Fruit fly (Drosophila melanogaster) whole organism, prepupa: ENCODE results near the gene Tlk.
A peak's percentile ranks its signal among the peaks of the same experiment; 100 is the strongest.

Experiments used
- CG10669 ChIP-seq: fragments of 200-800 bp; sonication (Bioruptor generic); optimal IDR thresholded peaks from 3 replicates; lab custom pipeline; 2018; ENCODE audit warnings: missing biosample characterization, mild to moderate bottlenecking, missing genetic modification characterization, moderate library complexity
- CG11762 ChIP-seq: fragments of 200-800 bp; sonication (Bioruptor generic); optimal IDR thresholded peaks from 3 replicates; lab custom pipeline; 2016; ENCODE audit warnings: missing biosample characterization, missing genetic modification characterization; ENCODE audit not compliant: insufficient read depth
- CG11902 ChIP-seq: fragments of 200-800 bp; sonication (Bioruptor generic); optimal IDR thresholded peaks from 3 replicates; lab custom pipeline; 2016; ENCODE audit warnings: missing biosample characterization, missing genetic modification characterization
- CG15336 ChIP-seq: fragments of 200-800 bp; sonication (Bioruptor generic); IDR thresholded peaks from 2 replicates; pipeline ENCODE4 v1.3.6; 2022; ENCODE audit warnings: missing biosample characterization, missing genetic modification characterization
- CG16779 ChIP-seq: fragments of 200-800 bp; sonication (Bioruptor generic); optimal IDR thresholded peaks from 3 replicates; lab custom pipeline; 2017; ENCODE audit warnings: missing biosample characterization, mild to moderate bottlenecking, missing genetic modification characterization
- CG31627 ChIP-seq: fragments of 200-800 bp; sonication (Bioruptor generic); optimal IDR thresholded peaks from 3 replicates; lab custom pipeline; 2016; ENCODE audit warnings: missing biosample characterization, missing genetic modification characterization
- CG32006 ChIP-seq: fragments of 200-800 bp; sonication (Bioruptor generic); optimal IDR thresholded peaks from 3 replicates; lab custom pipeline; 2017; ENCODE audit warnings: missing biosample characterization, mild to moderate bottlenecking, missing genetic modification characterization
- CG4318 ChIP-seq: fragments of 200-800 bp; sonication (Bioruptor generic); optimal IDR thresholded peaks from 3 replicates; lab custom pipeline; 2017; ENCODE audit warnings: missing biosample characterization, mild to moderate bottlenecking, missing genetic modification characterization
- CG6163 ChIP-seq: fragments of 200-800 bp; sonication (Bioruptor generic); IDR thresholded peaks from 3 replicates; pipeline ENCODE4 v1.3.6; 2022; ENCODE audit warnings: missing biosample characterization, missing genetic modification characterization
- CG6276 ChIP-seq: fragments of 200-800 bp; sonication (Bioruptor generic); optimal IDR thresholded peaks from 2 replicates; lab custom pipeline; 2017; ENCODE audit warnings: missing biosample characterization, mild to moderate bottlenecking, missing genetic modification characterization
- CG6792 ChIP-seq: fragments of 200-800 bp; sonication (Bioruptor generic); optimal IDR thresholded peaks from 3 replicates; lab custom pipeline; 2016; ENCODE audit warnings: missing biosample characterization, missing genetic modification characterization
- CG6808 ChIP-seq: fragments of 200-800 bp; sonication (Bioruptor generic); optimal IDR thresholded peaks from 3 replicates; lab custom pipeline; 2017; ENCODE audit warnings: missing biosample characterization, missing genetic modification characterization, mild to moderate bottlenecking, moderate library complexity, missing genetic modification reagents
- CG6854 ChIP-seq: fragments of 200-800 bp; sonication (Bioruptor generic); optimal IDR thresholded peaks from 2 replicates; lab custom pipeline; 2017; ENCODE audit warnings: missing biosample characterization, mild to moderate bottlenecking, missing genetic modification characterization
- CG9139 ChIP-seq: fragments of 200-800 bp; sonication (Bioruptor generic); optimal IDR thresholded peaks from 3 replicates; lab custom pipeline; 2017; ENCODE audit warnings: missing biosample characterization, mild to moderate bottlenecking, missing genetic modification characterization
- Eip78C ChIP-seq: fragments of 200-800 bp; sonication (Bioruptor generic); peaks from one replicate; lab custom pipeline; 2016; ENCODE audit warnings: missing biosample characterization, missing genetic modification characterization
- Ets21C ChIP-seq: fragments of 200-800 bp; sonication (Bioruptor generic); optimal IDR thresholded peaks from 3 replicates; lab custom pipeline; 2016; ENCODE audit warnings: missing biosample characterization, missing genetic modification characterization
- Gug ChIP-seq: fragments of 200-800 bp; sonication (Bioruptor generic); IDR thresholded peaks from 2 replicates; pipeline ENCODE4 v1.3.6; 2022; ENCODE audit warnings: missing biosample characterization, missing genetic modification characterization
- Hr38 ChIP-seq: sonication (Bioruptor generic); optimal IDR thresholded peaks from 2 replicates; lab custom pipeline; 2016; ENCODE audit warnings: missing biosample characterization, missing genetic modification characterization
- Hr39 ChIP-seq: fragments of 200-800 bp; sonication (Bioruptor generic); optimal IDR thresholded peaks from 2 replicates; lab custom pipeline; 2016; ENCODE audit warnings: missing biosample characterization, missing genetic modification characterization
- Hr4 ChIP-seq: fragments of 200-800 bp; sonication (Bioruptor generic); optimal IDR thresholded peaks from 3 replicates; lab custom pipeline; 2016; ENCODE audit warnings: missing biosample characterization, missing genetic modification characterization
- Lpt ChIP-seq: fragments of 200-800 bp; sonication (Bioruptor generic); optimal IDR thresholded peaks from 3 replicates; lab custom pipeline; 2016; ENCODE audit warnings: missing biosample characterization, missing genetic modification characterization
- Met ChIP-seq: fragments of 200-800 bp; sonication (Bioruptor generic); optimal IDR thresholded peaks from 3 replicates; lab custom pipeline; 2016; ENCODE audit warnings: missing biosample characterization, missing genetic modification characterization
- Sox102F ChIP-seq: fragments of 200-800 bp; sonication (Bioruptor generic); optimal IDR thresholded peaks from 2 replicates; lab custom pipeline; 2016; ENCODE audit warnings: missing biosample characterization, mild to moderate bottlenecking, missing genetic modification characterization
- cyc ChIP-seq: fragments of 200-800 bp; sonication (Bioruptor generic); optimal IDR thresholded peaks from 3 replicates; lab custom pipeline; 2016; ENCODE audit warnings: missing biosample characterization, missing genetic modification characterization
- dac ChIP-seq: fragments of 200-800 bp; sonication (Bioruptor generic); optimal IDR thresholded peaks from 2 replicates; lab custom pipeline; 2017; ENCODE audit warnings: missing biosample characterization, mild to moderate bottlenecking, missing genetic modification characterization
- dsx ChIP-seq: fragments of 200-800 bp; optimal IDR thresholded peaks from 3 replicates; lab custom pipeline; 2019; ENCODE audit warnings: missing biosample characterization, mild to moderate bottlenecking, missing genetic modification characterization, moderate library complexity; ENCODE audit not compliant: poor library complexity, severe bottlenecking
- esn ChIP-seq: fragments of 200-800 bp; sonication (Bioruptor generic); optimal IDR thresholded peaks from 2 replicates; lab custom pipeline; 2016; ENCODE audit warnings: missing biosample characterization, mild to moderate bottlenecking, missing genetic modification characterization, moderate library complexity
- fkh ChIP-seq: fragments of 200-800 bp; sonication (Bioruptor generic); optimal IDR thresholded peaks from 3 replicates; lab custom pipeline; 2017; ENCODE audit warnings: missing biosample characterization, mild to moderate bottlenecking, missing genetic modification characterization, moderate library complexity
- lz ChIP-seq: fragments of 200-800 bp; sonication (Bioruptor generic); optimal IDR thresholded peaks from 3 replicates; lab custom pipeline; 2016; ENCODE audit warnings: missing biosample characterization, missing genetic modification characterization
- net ChIP-seq: fragments of 200-800 bp; sonication (Bioruptor generic); optimal IDR thresholded peaks from 3 replicates; lab custom pipeline; 2016; ENCODE audit warnings: missing biosample characterization, missing genetic modification characterization
- pdm3 ChIP-seq: fragments of 200-800 bp; sonication (Bioruptor generic); optimal IDR thresholded peaks from 3 replicates; lab custom pipeline; 2016; ENCODE audit warnings: missing biosample characterization, missing genetic modification characterization
- spab ChIP-seq: fragments of 200-800 bp; sonication (Bioruptor generic); optimal IDR thresholded peaks from 2 replicates; lab custom pipeline; 2017; ENCODE audit warnings: missing biosample characterization, mild to moderate bottlenecking, missing genetic modification characterization, missing genetic modification reagents
- ss ChIP-seq, 2 experiments: fragments of 200-800 bp; sonication (Bioruptor generic); optimal IDR thresholded peaks; 2 replicates in 1 of 2; 3 replicates in 1 of 2; lab custom pipeline; 2017 to 2018; ENCODE audit warnings: mild to moderate bottlenecking in 2 of 2, missing biosample characterization in 2 of 2, missing genetic modification characterization in 2 of 2, moderate library complexity in 1 of 2
- svp ChIP-seq: fragments of 200-800 bp; sonication (Bioruptor generic); peaks from one replicate; lab custom pipeline; 2016; ENCODE audit warnings: missing biosample characterization, missing genetic modification characterization
- vri ChIP-seq: fragments of 200-800 bp; sonication (Bioruptor generic); optimal IDR thresholded peaks from 3 replicates; lab custom pipeline; 2016; ENCODE audit warnings: missing biosample characterization, mild to moderate bottlenecking, missing genetic modification characterization

The Tlk gene

DNA sequence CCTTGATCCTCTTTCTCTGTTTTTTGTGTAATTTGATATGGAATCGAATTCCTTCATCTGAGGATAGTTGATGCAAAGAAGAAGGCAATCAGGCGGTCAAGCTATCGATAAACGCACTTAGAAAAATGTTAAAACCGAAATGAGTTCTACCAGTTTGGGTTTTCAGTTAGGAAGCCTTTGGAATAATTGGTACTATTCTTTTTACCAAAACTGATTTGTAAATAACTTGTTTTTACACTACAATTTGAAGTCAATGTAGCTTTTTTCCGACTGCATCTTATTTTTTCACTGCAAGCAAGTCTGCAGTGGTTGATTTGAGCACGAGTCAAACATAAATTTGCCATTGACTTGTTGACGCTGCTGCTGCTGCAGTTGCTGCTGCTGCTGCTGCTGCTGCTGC is 112.0 kb downstream of the Tlk start (continued):
- TF ChIP-seq Hr4 (GFP tag; lab: Kevin White, UChicago) (peak; percentile 15), CG6792 (GFP tag; lab: Kevin White, UChicago) (peak; percentile 19), svp (GFP tag; lab: Kevin White, UChicago) (peak; percentile 75), lz (GFP tag; lab: Kevin White, UChicago) (peak; percentile 8), ss (GFP tag; optimal IDR thresholded peaks at IDR 0.05; lab: Kevin White, UChicago) (no peak), CG10669 (GFP tag; lab: Kevin White, UChicago) (no peak), CG11902 (GFP tag; lab: Kevin White, UChicago) (no peak), esn (peak; percentile 35), CG6163 (GFP tag; lab: Robert Waterston, UW) (0 out of 3 replicates have a peak, but pooled peaks have one; percentile 24), spab (GFP tag; lab: Kevin White, UChicago) (no peak), dsx (GFP tag; lab: Kevin White, UChicago) (no peak), Gug (peak; percentile 45; the same call in 1 of the 2 replicates), Hr39 (GFP tag; lab: Kevin White, UChicago) (peak; percentile 33), CG16779 (tag; lab: Kevin White, UChicago) (no peak), vri (GFP tag; lab: Kevin White, UChicago) (peak; percentile 3), CG4318 (GFP tag; lab: Kevin White, UChicago) (no peak), CG15336 (GFP tag; lab: Robert Waterston, UW) (peak; percentile 66), Eip78C (GFP tag; lab: Kevin White, UChicago) (peak; percentile 81), CG31627 (GFP tag; lab: Kevin White, UChicago) (peak; percentile 26), Sox102F (peak; percentile 39)

DNA sequence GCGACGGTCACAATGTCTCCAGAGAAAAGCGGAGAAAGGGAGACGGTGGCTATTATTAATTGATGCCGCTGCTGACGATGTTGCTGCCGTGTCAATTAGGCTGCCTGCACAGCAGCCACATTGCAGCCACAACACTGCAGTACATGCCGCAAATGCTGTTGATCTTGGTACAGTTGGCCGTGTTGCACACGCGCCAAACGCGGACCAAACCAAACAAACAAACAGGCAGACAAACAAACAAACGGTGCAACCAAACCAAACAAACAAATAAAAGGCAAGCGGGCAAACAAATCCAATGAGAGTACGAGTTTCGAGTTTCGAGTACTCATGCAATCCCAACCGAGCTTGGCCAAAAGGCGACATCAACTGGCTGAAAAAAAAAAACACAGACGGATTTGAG is 112.4 kb downstream of the Tlk start:
- TF ChIP-seq fkh (GFP tag; lab: Kevin White, UChicago) = peak; percentile 61
- no peak for TF ChIP-seq CG6808 (GFP tag; lab: Kevin White, UChicago)
- TF ChIP-seq, all 60 proteins: peak for 1

DNA sequence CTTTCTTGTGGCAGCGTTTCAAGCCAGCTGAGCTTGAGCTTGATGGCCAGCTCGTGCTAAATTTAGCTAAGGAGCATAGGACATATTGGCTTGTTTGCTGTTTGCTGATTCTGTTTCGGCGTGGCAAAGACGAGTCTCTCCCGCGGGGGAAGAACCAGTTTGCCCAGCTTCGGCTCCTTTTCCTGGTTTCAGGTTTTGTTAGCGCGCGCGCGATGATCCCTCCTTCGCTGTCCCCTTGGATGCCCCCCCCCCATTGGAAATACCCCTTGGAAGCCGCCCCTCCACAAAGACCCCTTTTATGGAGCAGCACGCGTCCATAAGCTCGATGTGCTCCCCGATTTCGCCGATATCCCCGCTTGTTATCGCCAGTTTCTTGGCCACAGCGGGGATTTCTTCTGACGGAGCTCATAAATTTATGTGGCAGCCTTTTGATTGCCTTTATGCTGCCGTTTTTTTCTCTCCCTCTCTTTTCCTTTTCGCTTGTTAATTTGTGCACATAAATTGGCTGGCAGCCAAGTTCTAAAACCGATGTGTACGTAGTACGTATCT is 113.4 kb downstream of the Tlk start:
- TF ChIP-seq CG6854 (GFP tag; lab: Kevin White, UChicago) (peak; percentile 93), fkh (GFP tag; lab: Kevin White, UChicago) (no peak), CG31627 (GFP tag; lab: Kevin White, UChicago) (no peak), CG6808 (GFP tag; lab: Kevin White, UChicago) (peak; percentile 32), CG9139 (GFP tag; lab: Kevin White, UChicago) (no peak), Met (no peak), esn (no peak), Gug (0 out of 2 replicates have a peak, but pooled peaks have one; percentile 8), Lpt (peak; percentile 24), cyc (GFP tag; lab: Kevin White, UChicago) (no peak), CG15336 (GFP tag; lab: Robert Waterston, UW) (no peak), CG6276 (no peak), dac (GFP tag; lab: Kevin White, UChicago) (no peak), CG11762 (GFP tag; lab: Kevin White, UChicago) (no peak), CG10669 (GFP tag; lab: Kevin White, UChicago) (no peak), spab (GFP tag; lab: Kevin White, UChicago) (no peak), CG11902 (GFP tag; lab: Kevin White, UChicago) (no peak), Ets21C (GFP tag; lab: Kevin White, UChicago) (no peak), CG6792 (GFP tag; lab: Kevin White, UChicago) (no peak), CG32006 (GFP tag; lab: Kevin White, UChicago) (no peak), pdm3 (no peak), net (GFP tag; lab: Kevin White, UChicago) (no peak), lz (GFP tag; lab: Kevin White, UChicago) (no peak), Hr38 (GFP tag; lab: Kevin White, UChicago) (no peak), ss (GFP tag; optimal IDR thresholded peaks at IDR 0.05; lab: Kevin White, UChicago) (peak; percentile 8 to 27)
